Fruit fly (Drosophila melanogaster): Measurements from ENCODE around the gene CG33299.

Gene CG33299

dm6 chr2L:9679789-9680188 is 23.4 kb downstream of the CG33299 start:
- TF ChIP-seq CG15710 (tag; optimal IDR thresholded peaks at IDR 0.05) (no peak), D1 (tag; optimal IDR thresholded peaks at IDR 0.05) (no peak), rn (GFP tag; IDR thresholded peaks at IDR 0.05) (no peak), CG17806 (tag; optimal IDR thresholded peaks at IDR 0.05) (no peak), fd96Ca (GFP tag; IDR thresholded peaks at IDR 0.05) (no peak)

dm6 chr2L:9684108-9684507 is 27.7 kb downstream of the CG33299 start:
- TF ChIP-seq fd96Ca (GFP tag; IDR thresholded peaks at IDR 0.05) (no peak), CG15710 (tag; optimal IDR thresholded peaks at IDR 0.05) (peak; percentile 11), CG17806 (tag; optimal IDR thresholded peaks at IDR 0.05) (no peak), CG13204 (GFP tag; optimal IDR thresholded peaks at IDR 0.05) (no peak), Pif1A (GFP tag; optimal IDR thresholded peaks at IDR 0.05) (no peak), EcR (GFP tag; optimal IDR thresholded peaks at IDR 0.05) (peak; percentile 49), CG8301 (tag; optimal IDR thresholded peaks at IDR 0.05) (no peak), CG12605 (GFP tag; IDR thresholded peaks at IDR 0.05) (no peak), CG9948 (tag; optimal IDR thresholded peaks at IDR 0.05) (no peak), rn (GFP tag; IDR thresholded peaks at IDR 0.05) (no peak), Snoo (tag; optimal IDR thresholded peaks at IDR 0.05) (no peak), CG4496 (GFP tag; IDR thresholded peaks at IDR 0.05) (no peak), D1 (tag; optimal IDR thresholded peaks at IDR 0.05) (no peak), CG8159 (tag; optimal IDR thresholded peaks at IDR 0.05) (peak; percentile 2), gl (tag; optimal IDR thresholded peaks at IDR 0.05) (no peak), Ets98B (GFP tag; IDR thresholded peaks at IDR 0.05) (no peak), Pif1B (GFP tag; optimal IDR thresholded peaks at IDR 0.05) (no peak), CG32121 (GFP tag; IDR thresholded peaks at IDR 0.05) (no peak), CG10348 (GFP tag; IDR thresholded peaks at IDR 0.05) (no peak)

DNA sequence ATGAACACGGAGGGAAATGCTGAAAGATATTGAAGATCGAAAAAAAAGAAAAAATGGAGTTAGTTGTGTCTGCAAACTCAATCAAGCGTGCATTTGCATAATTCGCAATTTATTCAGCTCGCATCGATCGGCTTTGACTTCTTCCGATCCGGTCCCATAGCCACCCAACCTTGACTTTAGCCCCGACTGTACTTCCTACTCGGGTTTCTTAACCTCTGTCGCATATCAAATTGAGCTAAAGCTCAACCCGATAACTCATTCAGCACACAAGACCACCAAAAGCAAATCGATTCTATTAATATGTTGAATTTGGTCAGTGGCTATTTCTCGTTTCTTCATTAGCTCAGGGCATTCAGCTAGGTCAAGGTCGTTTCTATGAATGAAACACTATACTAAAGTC is 28.8 kb downstream of the CG33299 start:
- no peak for TF ChIP-seq CG4496 (GFP tag; IDR thresholded peaks at IDR 0.05)

- TF ChIP-seq CG32121 (GFP tag; IDR thresholded peaks at IDR 0.05) (no peak), CG12605 (GFP tag; IDR thresholded peaks at IDR 0.05) (no peak), CG13204 (GFP tag; optimal IDR thresholded peaks at IDR 0.05) (no peak), CG34367 (tag; optimal IDR thresholded peaks at IDR 0.05) (no peak), Pif1B (GFP tag; optimal IDR thresholded peaks at IDR 0.05) (no peak), rn (GFP tag; IDR thresholded peaks at IDR 0.05) (no peak), EcR (GFP tag; optimal IDR thresholded peaks at IDR 0.05) (no peak), CG14655 (GFP tag; optimal IDR thresholded peaks at IDR 0.05) (no peak), CG10348 (GFP tag; IDR thresholded peaks at IDR 0.05) (no peak), Snoo (tag; optimal IDR thresholded peaks at IDR 0.05) (no peak), CG9948 (tag; optimal IDR thresholded peaks at IDR 0.05) (no peak), CG8159 (tag; optimal IDR thresholded peaks at IDR 0.05) (no peak), gl (tag; optimal IDR thresholded peaks at IDR 0.05) (no peak), fd96Ca (GFP tag; IDR thresholded peaks at IDR 0.05) (no peak), CG4496 (GFP tag; IDR thresholded peaks at IDR 0.05) (no peak), Pif1A (GFP tag; optimal IDR thresholded peaks at IDR 0.05) (no peak), Ets98B (GFP tag; IDR thresholded peaks at IDR 0.05) (no peak), CG8301 (tag; optimal IDR thresholded peaks at IDR 0.05) (no peak)
Observed at dm6 chr2L:9685993-9686392, 29.6 kb downstream of the CG33299 start.

DNA sequence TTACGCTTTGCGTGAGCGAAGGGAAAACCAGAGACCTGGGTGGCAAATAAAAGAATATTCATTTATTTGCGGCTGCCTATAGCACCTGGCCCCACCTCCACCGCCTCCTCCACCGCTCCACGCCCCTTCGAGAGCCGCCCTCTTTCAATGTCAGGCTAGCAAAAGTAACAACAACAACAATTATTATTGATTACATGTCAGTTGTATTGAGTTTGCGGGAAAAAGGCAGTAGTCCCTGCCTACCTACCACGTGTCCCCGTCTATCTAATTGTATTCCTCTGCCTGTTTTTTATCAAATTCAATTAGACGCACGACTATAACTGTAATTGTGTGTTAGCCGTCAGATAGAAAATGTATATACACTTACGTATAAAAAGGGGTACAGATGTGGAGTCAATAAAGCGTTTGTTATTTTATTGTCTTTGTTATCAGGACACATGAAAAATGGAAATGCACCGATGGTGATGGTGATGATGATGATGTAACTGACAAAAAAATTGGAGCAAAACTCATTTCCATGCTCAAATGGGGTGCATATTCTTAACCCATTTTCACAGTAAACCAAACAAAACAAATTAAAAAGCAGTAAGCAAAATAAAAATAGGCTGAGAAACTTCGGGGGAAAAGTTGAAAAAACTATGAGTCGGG is 34.3 kb downstream of the CG33299 start:
- TF ChIP-seq D1 (tag; optimal IDR thresholded peaks at IDR 0.05), result no peak
- no peak for TF ChIP-seq EcR (GFP tag; optimal IDR thresholded peaks at IDR 0.05)
- TF ChIP-seq Snoo (tag; optimal IDR thresholded peaks at IDR 0.05), result no peak
- no peak for TF ChIP-seq CG9948 (tag; optimal IDR thresholded peaks at IDR 0.05)
- no peak for TF ChIP-seq CG17806 (tag; optimal IDR thresholded peaks at IDR 0.05)
- TF ChIP-seq Pif1B (GFP tag; optimal IDR thresholded peaks at IDR 0.05), result no peak
- TF ChIP-seq CG13204 (GFP tag; optimal IDR thresholded peaks at IDR 0.05), result no peak
- no peak for TF ChIP-seq CG15710 (tag; optimal IDR thresholded peaks at IDR 0.05)
- no peak for TF ChIP-seq CG12605 (GFP tag; IDR thresholded peaks at IDR 0.05)
- TF ChIP-seq CG34367 (tag; optimal IDR thresholded peaks at IDR 0.05), result no peak
- TF ChIP-seq CG14655 (GFP tag; optimal IDR thresholded peaks at IDR 0.05), result no peak
- TF ChIP-seq fd96Ca (GFP tag; IDR thresholded peaks at IDR 0.05), result no peak
- TF ChIP-seq CG8301 (tag; optimal IDR thresholded peaks at IDR 0.05), result no peak
- TF ChIP-seq CG10348 (GFP tag; IDR thresholded peaks at IDR 0.05), result no peak
- no peak for TF ChIP-seq gl (tag; optimal IDR thresholded peaks at IDR 0.05)
- TF ChIP-seq rn (GFP tag; IDR thresholded peaks at IDR 0.05), result no peak
- TF ChIP-seq CG4496 (GFP tag; IDR thresholded peaks at IDR 0.05), result no peak
- TF ChIP-seq CG8159 (tag; optimal IDR thresholded peaks at IDR 0.05), result no peak
- TF ChIP-seq CG32121 (GFP tag; IDR thresholded peaks at IDR 0.05), result no peak

- TF ChIP-seq CG12605 (GFP tag; IDR thresholded peaks at IDR 0.05), result 0 out of 2 replicates have a peak, but pooled peaks have one; percentile 25
- TF ChIP-seq CG10348 (GFP tag; IDR thresholded peaks at IDR 0.05), result no peak
- TF ChIP-seq CG34367 (tag; optimal IDR thresholded peaks at IDR 0.05), result no peak
Observed at dm6 chr2L:9691230-9691629, 34.8 kb downstream of the CG33299 start.

Data from whole organism, pupa.